Worm (Caenorhabditis elegans): ENCODE data around the gene ubc-19.

DNA sequence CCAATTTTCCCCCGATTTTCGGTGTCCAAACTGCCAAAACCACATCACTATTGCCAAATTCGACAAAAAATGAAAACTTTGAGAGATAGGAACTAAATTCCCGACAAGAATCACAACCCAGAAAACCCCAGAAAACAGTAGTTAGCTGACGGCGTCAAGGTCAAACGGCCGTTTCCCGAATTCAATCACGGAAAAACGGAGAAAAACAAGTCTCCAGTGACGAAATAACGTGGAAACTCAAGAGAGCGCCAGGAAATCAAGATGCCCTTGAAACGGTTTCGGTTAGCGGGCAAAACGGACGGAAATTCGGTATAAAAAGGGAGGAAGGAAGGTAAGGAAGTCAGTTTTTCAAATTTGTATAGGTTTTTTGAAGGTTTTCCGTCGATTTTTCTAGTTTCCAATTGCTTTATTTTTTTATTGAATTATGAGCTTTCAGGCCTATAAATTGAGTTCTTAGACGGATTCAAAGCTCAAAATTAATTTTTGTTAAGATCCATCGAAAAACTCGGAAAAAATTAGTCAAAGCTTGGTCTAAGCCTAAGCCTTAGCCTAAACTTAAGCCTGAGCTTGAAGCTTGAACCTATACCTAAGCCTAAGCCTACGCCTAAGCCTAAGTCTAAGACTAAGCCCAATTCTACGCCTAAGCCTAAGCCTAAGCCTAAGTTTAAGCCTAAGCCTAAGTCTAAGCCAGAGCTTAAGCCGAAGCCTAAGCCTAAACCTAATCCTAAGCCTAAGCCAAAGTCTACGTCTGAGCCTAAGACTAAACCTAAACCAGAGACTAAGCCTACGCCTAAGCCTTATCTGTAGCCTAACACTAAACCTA lies 51.8 kb downstream of the ubc-19 start:
- no peak for TF ChIP-seq pag-3 (tag; optimal IDR thresholded peaks at IDR 0.05; ENCODE audit: borderline replicate concordance)
- TF ChIP-seq ama-1 (optimal IDR thresholded peaks at IDR 0.05): no peak
- no peak for TF ChIP-seq nhr-11 (tag; optimal IDR thresholded peaks at IDR 0.05)
- no peak for TF ChIP-seq lin-11 (tag; optimal IDR thresholded peaks at IDR 0.05)
- TF ChIP-seq pha-4 (tag; optimal IDR thresholded peaks at IDR 0.05): no peak
- no peak for TF ChIP-seq sdc-2 (tag; optimal IDR thresholded peaks at IDR 0.05)
- TF ChIP-seq pax-1 (tag; optimal IDR thresholded peaks at IDR 0.05): no peak
- no peak for TF ChIP-seq fkh-10 (GFP tag; optimal IDR thresholded peaks at IDR 0.05)
- no peak for TF ChIP-seq tbx-7 (tag; optimal IDR thresholded peaks at IDR 0.05)

Measured in whole organism, late embryonic.